Worm (Caenorhabditis elegans) whole organism, L4/young adult: ENCODE data around the gene Y41C4A.11.

ENCODE experiments used
- W03F9.2 ChIP-seq: fragments of 150-350 bp; optimal IDR thresholded peaks from 2 replicates; lab custom pipeline; 2014; ENCODE audit warnings: missing biosample characterization, missing genetic modification characterization
- dao-5 ChIP-seq: sonication (generic microtip); optimal IDR thresholded peaks from 2 replicates; lab custom pipeline; 2016; ENCODE audit warnings: missing genotype, missing genetic modification characterization, moderate library complexity, missing compliant biosample characterization

DNA sequence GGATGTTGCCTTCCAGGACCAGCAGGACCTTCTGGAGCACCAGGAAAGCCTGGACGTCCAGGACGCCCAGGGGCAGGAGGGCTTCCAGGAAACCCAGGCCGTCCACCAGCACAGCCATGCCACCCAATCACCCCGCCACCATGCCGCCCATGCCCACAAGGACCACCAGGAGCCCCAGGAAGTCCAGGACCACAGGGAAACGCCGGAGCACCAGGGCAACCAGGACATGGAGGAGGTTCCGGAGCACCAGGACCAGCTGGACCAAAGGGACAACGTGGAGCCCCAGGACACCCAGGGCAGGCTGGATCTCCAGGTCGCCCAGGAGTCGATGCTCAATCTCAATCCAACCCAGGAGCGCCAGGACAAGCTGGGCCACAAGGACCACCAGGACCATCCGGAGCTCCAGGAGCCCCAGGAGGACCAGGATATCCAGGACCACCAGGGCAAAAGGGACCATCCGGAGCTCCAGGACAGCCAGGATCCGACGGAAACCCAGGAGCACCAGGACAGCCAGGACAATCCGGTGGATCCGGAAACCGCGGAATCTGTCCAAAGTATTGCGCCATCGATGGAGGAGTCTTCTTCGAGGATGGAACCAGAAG, 15.2 kb upstream of the Y41C4A.11 start:
- TF ChIP-seq W03F9.2 (no peak), dao-5 (no peak)
